Worm (Caenorhabditis elegans) whole organism, L2 larva: Measurements from ENCODE around the gene nex-4.

Experiments
- C34F6.9 ChIP-seq: fragments of 150-350 bp; optimal IDR thresholded peaks from 2 replicates; lab custom pipeline; 2014; ENCODE audit warnings: missing biosample characterization, missing genetic modification characterization
- F13H6.1 ChIP-seq: sonication (generic microtip); optimal IDR thresholded peaks from 2 replicates; lab custom pipeline; 2016; ENCODE audit warnings: missing genetic modification characterization, missing compliant biosample characterization
- Y55F3AM.14 ChIP-seq: fragments of 200-800 bp; sonication (Bioruptor generic); optimal IDR thresholded peaks from 2 replicates; lab custom pipeline; 2018; ENCODE audit warnings: mild to moderate bottlenecking, missing genetic modification characterization, missing compliant biosample characterization
- ZK546.5 ChIP-seq: sonication (generic microtip); optimal IDR thresholded peaks from 2 replicates; lab custom pipeline; 2017; ENCODE audit warnings: missing biosample characterization, missing genetic modification characterization
- alr-1 ChIP-seq: fragments of 150-350 bp; optimal IDR thresholded peaks from 2 replicates; lab custom pipeline; 2014; ENCODE audit warnings: missing biosample characterization, missing genetic modification characterization
- ama-1 ChIP-seq: fragments of 150-350 bp; optimal IDR thresholded peaks from 2 replicates; lab custom pipeline; 2018; ENCODE audit warnings: inconsistent platforms
- blmp-1 ChIP-seq: sonication (generic microtip); optimal IDR thresholded peaks from 2 replicates; lab custom pipeline; 2017; ENCODE audit warnings: missing genetic modification characterization, mild to moderate bottlenecking, missing compliant biosample characterization, antibody characterized with exemption, moderate library complexity; ENCODE audit not compliant: insufficient read depth
- dmd-4 ChIP-seq: sonication (generic microtip); optimal IDR thresholded peaks from 2 replicates; lab custom pipeline; 2017; ENCODE audit warnings: missing biosample characterization, missing genetic modification characterization
- egl-27 ChIP-seq: sonication (generic microtip); optimal IDR thresholded peaks from 3 replicates; lab custom pipeline; 2017; ENCODE audit warnings: missing biosample characterization, missing genetic modification reagents, missing genetic modification characterization
- elt-3 ChIP-seq: sonication (generic microtip); optimal IDR thresholded peaks from 2 replicates; lab custom pipeline; 2017; ENCODE audit warnings: missing biosample characterization, missing genetic modification characterization
- fos-1 ChIP-seq: fragments of 150-350 bp; optimal IDR thresholded peaks from 2 replicates; lab custom pipeline; 2014; ENCODE audit warnings: missing biosample characterization, missing genetic modification characterization
- gmeb-1 ChIP-seq: fragments of 150-350 bp; optimal IDR thresholded peaks from 2 replicates; lab custom pipeline; 2014; ENCODE audit warnings: missing biosample characterization, missing genetic modification characterization
- lin-13 ChIP-seq: fragments of 150-350 bp; optimal IDR thresholded peaks from 2 replicates; lab custom pipeline; 2014; ENCODE audit warnings: missing biosample characterization, missing genetic modification reagents, missing genetic modification characterization
- lin-39 ChIP-seq: fragments of 150-350 bp; optimal IDR thresholded peaks from 2 replicates; lab custom pipeline; 2014; ENCODE audit warnings: missing biosample characterization, missing genetic modification reagents, missing genetic modification characterization
- lsy-2 ChIP-seq, 2 experiments: fragments of 150-350 bp in 1 of 2; sonication (generic microtip) in 1 of 2; optimal IDR thresholded peaks; 2 replicates each; lab custom pipeline; 2014 to 2017; ENCODE audit warnings: missing biosample characterization in 2 of 2, missing genetic modification characterization in 2 of 2
- mab-5 ChIP-seq: fragments of 150-350 bp; optimal IDR thresholded peaks from 2 replicates; lab custom pipeline; 2014; ENCODE audit warnings: missing biosample characterization, missing genetic modification characterization
- mbf-1 ChIP-seq: sonication (generic microtip); optimal IDR thresholded peaks from 2 replicates; lab custom pipeline; 2017; ENCODE audit warnings: missing biosample characterization, missing genetic modification characterization
- mdl-1 ChIP-seq, 2 experiments: fragments of 150-350 bp in 1 of 2; sonication (generic microtip) in 1 of 2; optimal IDR thresholded peaks; 2 replicates each; lab custom pipeline; 2017; ENCODE audit warnings: missing biosample characterization in 2 of 2, missing genetic modification characterization in 2 of 2
- nhr-11 ChIP-seq: fragments of 150-350 bp; optimal IDR thresholded peaks from 2 replicates; lab custom pipeline; 2014; ENCODE audit warnings: missing biosample characterization, missing genetic modification characterization
- nhr-12 ChIP-seq: fragments of 150-350 bp; optimal IDR thresholded peaks from 2 replicates; lab custom pipeline; 2014; ENCODE audit warnings: missing biosample characterization, missing genetic modification characterization
- nhr-129 ChIP-seq: fragments of 150-350 bp; optimal IDR thresholded peaks from 2 replicates; lab custom pipeline; 2014; ENCODE audit warnings: missing biosample characterization, missing genetic modification characterization
- nhr-23 ChIP-seq: fragments of 150-350 bp; optimal IDR thresholded peaks from 2 replicates; lab custom pipeline; 2014; ENCODE audit warnings: missing biosample characterization, missing genetic modification reagents, missing genetic modification characterization
- nhr-237 ChIP-seq: fragments of 150-350 bp; optimal IDR thresholded peaks from 2 replicates; lab custom pipeline; 2014; ENCODE audit warnings: missing biosample characterization, missing genetic modification characterization
- nhr-6 ChIP-seq: fragments of 150-350 bp; optimal IDR thresholded peaks from 2 replicates; lab custom pipeline; 2014; ENCODE audit warnings: missing biosample characterization, missing genetic modification characterization
- nhr-77 ChIP-seq: fragments of 150-350 bp; optimal IDR thresholded peaks from 2 replicates; lab custom pipeline; 2014; ENCODE audit warnings: missing biosample characterization, missing genetic modification characterization
- sem-4 ChIP-seq: fragments of 150-350 bp; optimal IDR thresholded peaks from 2 replicates; lab custom pipeline; 2014; ENCODE audit warnings: missing biosample characterization, missing genetic modification reagents, missing genetic modification characterization
- skn-1 ChIP-seq: sonication (generic microtip); optimal IDR thresholded peaks from 2 replicates; lab custom pipeline; 2017; ENCODE audit warnings: missing biosample characterization, missing genetic modification characterization
- sma-3 ChIP-seq: sonication (generic microtip); optimal IDR thresholded peaks from 2 replicates; lab custom pipeline; 2016; ENCODE audit warnings: missing genetic modification reagents, missing genetic modification characterization, missing compliant biosample characterization
- sma-9 ChIP-seq, 2 experiments: fragments of 150-350 bp in 1 of 2; sonication (generic microtip) in 1 of 2; optimal IDR thresholded peaks; 2 replicates each; lab custom pipeline; 2014 to 2016; ENCODE audit warnings: missing genetic modification characterization in 2 of 2, mild to moderate bottlenecking in 1 of 2, missing biosample characterization in 1 of 2, missing compliant biosample characterization in 1 of 2, missing genetic modification reagents in 1 of 2, moderate library complexity in 1 of 2
- snpc-4 ChIP-seq: fragments of 150-350 bp; optimal IDR thresholded peaks from 2 replicates; lab custom pipeline; 2014; ENCODE audit warnings: missing biosample characterization, missing genetic modification characterization
- unc-62 ChIP-seq: fragments of 150-350 bp; optimal IDR thresholded peaks from 2 replicates; lab custom pipeline; 2014; ENCODE audit warnings: missing biosample characterization, missing genetic modification reagents, missing genetic modification characterization
- zag-1 ChIP-seq: fragments of 150-350 bp; optimal IDR thresholded peaks from 2 replicates; lab custom pipeline; 2014; ENCODE audit warnings: missing biosample characterization, missing genetic modification characterization
- ztf-1 ChIP-seq: fragments of 200-800 bp; sonication (Bioruptor generic); conservative IDR thresholded peaks from 2 replicates; pipeline ENCODE4 v1.3.6; 2022; ENCODE audit warnings: missing genetic modification characterization, missing compliant biosample characterization
- ztf-11 ChIP-seq: sonication (generic microtip); optimal IDR thresholded peaks from 2 replicates; lab custom pipeline; 2017; ENCODE audit warnings: missing biosample characterization, missing genetic modification characterization

The nex-4 gene

DNA sequence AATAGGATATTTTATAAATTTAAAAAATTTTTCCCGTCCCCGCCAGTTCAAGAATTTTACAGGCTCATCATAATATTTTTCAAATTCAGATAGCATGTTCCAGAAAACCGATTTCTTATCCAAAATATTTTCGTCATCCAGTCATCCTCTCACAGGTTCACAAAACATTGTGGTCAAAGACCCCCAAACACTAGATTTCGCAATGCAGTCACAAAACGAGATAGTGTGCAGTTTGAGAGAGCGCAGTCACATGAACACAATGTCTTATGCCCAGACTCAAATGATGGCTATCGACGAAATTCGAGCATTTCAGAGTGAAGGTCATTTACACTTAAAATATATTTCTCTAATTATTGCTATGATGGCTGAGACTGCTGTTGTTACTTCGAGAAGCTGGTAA, 6.6 kb upstream of the nex-4 start, which contains the start of gene abhd-5.2 (continued):
- TF ChIP-seq lin-39 (tag; lab: Kevin White, UChicago) (no peak), nhr-11 (tag; lab: Kevin White, UChicago) (no peak), ZK546.5 (tag; lab: Kevin White, UChicago) (no peak), fos-1 (peak; percentile 60), elt-3 (tag; lab: Kevin White, UChicago) (no peak), egl-27 (tag; lab: Kevin White, UChicago) (no peak), dmd-4 (tag; lab: Kevin White, UChicago) (no peak), lsy-2 (tag; optimal IDR thresholded peaks at IDR 0.05; lab: Kevin White, UChicago) (peak in 1 of 2 experiments; percentile 61), ztf-11 (tag; lab: Kevin White, UChicago) (no peak), snpc-4 (no peak), sem-4 (no peak), nhr-237 (tag; lab: Kevin White, UChicago) (no peak), ama-1 (lab: Kevin White, UChicago) (no peak), gmeb-1 (tag; lab: Kevin White, UChicago) (peak; percentile 71), mbf-1 (no peak), zag-1 (tag; lab: Kevin White, UChicago) (no peak), alr-1 (no peak), nhr-12 (tag; lab: Kevin White, UChicago) (no peak), nhr-77 (tag; lab: Kevin White, UChicago) (no peak), C34F6.9 (tag; lab: Kevin White, UChicago) (peak; percentile 83), F13H6.1 (tag; lab: Kevin White, UChicago) (peak; percentile 25), blmp-1 (tag; lab: Kevin White, UChicago) (no peak), unc-62 (no peak), Y55F3AM.14 (GFP tag; lab: Kevin White, UChicago) (no peak), nhr-23 (tag; lab: Kevin White, UChicago) (no peak)
- TF ChIP-seq, all 48 proteins: peak for 11

DNA sequence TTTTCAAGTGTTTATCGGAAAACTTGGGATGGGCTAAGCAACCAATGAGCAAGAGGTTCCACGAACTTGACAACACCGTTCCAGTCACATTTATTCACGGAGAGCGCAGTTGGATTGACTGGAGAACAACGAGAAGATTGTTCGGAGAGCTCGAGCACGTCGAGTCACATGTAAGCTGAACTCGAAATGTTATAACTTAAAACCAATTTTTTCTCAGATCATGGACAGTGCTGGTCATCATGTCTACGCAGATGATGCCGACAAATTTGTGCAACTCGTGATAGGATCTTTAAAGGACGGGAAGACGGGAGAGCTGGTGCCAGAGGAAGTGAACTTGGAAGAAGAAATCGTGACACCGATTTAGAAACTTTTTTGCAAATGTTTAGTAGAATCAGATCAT, 4.7 kb upstream of the nex-4 start:
- TF ChIP-seq snpc-4 (no peak), gmeb-1 (tag; lab: Kevin White, UChicago) (no peak), sma-3 (GFP tag; lab: Kevin White, UChicago) (no peak), nhr-23 (tag; lab: Kevin White, UChicago) (no peak), lin-13 (GFP tag; lab: Kevin White, UChicago) (no peak), sem-4 (no peak), mdl-1 (tag; optimal IDR thresholded peaks at IDR 0.05; lab: Kevin White, UChicago) (no peak), lsy-2 (tag; optimal IDR thresholded peaks at IDR 0.05; lab: Kevin White, UChicago) (no peak)

DNA sequence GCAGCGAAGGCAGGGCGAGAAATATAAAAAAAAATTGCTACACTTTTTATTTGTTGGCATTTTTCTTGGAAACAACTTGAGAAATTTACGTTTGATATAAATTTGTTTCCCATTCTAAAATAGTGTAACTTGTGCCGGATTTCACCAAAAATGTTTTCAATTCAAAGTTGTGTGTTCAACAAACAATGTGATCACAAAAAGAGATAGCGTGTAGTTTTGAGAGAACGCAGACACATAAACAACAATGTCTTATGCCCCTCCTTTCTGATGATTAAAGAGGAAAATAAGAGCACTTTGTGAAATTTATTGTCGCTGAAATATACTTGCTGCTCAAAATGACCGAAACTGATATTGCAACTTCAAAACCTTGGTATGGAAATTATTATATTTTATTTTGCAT, 3.8 kb upstream of the nex-4 start, which contains the start of gene abhd-5.1:
Gene abhd-5.1, plus strand, starts transcription at position 230 of the 400 bp plus-strand sequence.
- no peak for TF ChIP-seq nhr-6 (tag; lab: Kevin White, UChicago)
- no peak for TF ChIP-seq ztf-1 (GFP tag; lab: Robert Waterston, UW)
- TF ChIP-seq skn-1 (tag; lab: Kevin White, UChicago): peak; percentile 29
- TF ChIP-seq fos-1: peak; percentile 21
- no peak for TF ChIP-seq mab-5
- TF ChIP-seq C34F6.9 (tag; lab: Kevin White, UChicago): peak; percentile 43
- peak; percentile 19 for TF ChIP-seq gmeb-1 (tag; lab: Kevin White, UChicago)
- TF ChIP-seq lsy-2 (tag; optimal IDR thresholded peaks at IDR 0.05; lab: Kevin White, UChicago): no peak
- peak; percentile 12 for TF ChIP-seq sma-9 (GFP tag; optimal IDR thresholded peaks at IDR 0.05; lab: Kevin White, UChicago)
- TF ChIP-seq sma-9 (tag; optimal IDR thresholded peaks at IDR 0.05; lab: Kevin White, UChicago): no peak

DNA sequence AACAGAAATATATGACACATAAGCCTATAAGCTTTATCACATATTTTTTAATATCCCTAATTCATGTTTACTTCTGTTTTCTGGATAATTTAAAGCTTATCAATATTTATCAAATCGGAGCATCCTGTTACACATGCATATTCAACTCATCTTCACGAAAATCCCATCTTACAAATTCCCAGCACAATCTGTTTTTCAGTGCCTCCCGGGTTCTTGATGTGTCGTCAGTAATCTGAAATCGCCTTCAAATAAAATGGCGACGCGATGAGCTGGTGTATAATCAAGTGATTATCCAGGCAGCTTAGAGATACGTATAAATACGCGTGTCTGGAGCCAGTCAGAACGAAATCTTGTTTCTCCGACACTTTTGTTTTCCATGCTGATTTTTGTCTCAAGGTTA, 792 bp upstream of the nex-4 start:
- TF ChIP-seq nhr-23 (tag; lab: Kevin White, UChicago): no peak
- TF ChIP-seq nhr-129 (tag; lab: Kevin White, UChicago): no peak
- TF ChIP-seq fos-1: no peak
- TF ChIP-seq blmp-1 (tag; lab: Kevin White, UChicago): no peak
- TF ChIP-seq mdl-1 (tag; optimal IDR thresholded peaks at IDR 0.05; lab: Kevin White, UChicago): no peak
- TF ChIP-seq lin-39 (tag; lab: Kevin White, UChicago): no peak
- no peak for TF ChIP-seq F13H6.1 (tag; lab: Kevin White, UChicago)
- TF ChIP-seq dmd-4 (tag; lab: Kevin White, UChicago): no peak
